Worm (Caenorhabditis elegans) whole organism, L2 larva: ENCODE results near the gene glo-1.
A peak's percentile ranks its signal among the peaks of the same experiment; 100 is the strongest.

Experiments
- ceh-82 ChIP-seq: fragments of 150-350 bp; optimal IDR thresholded peaks from 2 replicates; lab custom pipeline; 2014; ENCODE audit warnings: missing biosample characterization, missing genetic modification characterization
- lin-13 ChIP-seq: fragments of 150-350 bp; optimal IDR thresholded peaks from 2 replicates; lab custom pipeline; 2014; ENCODE audit warnings: missing biosample characterization, missing genetic modification reagents, missing genetic modification characterization
- snpc-4 ChIP-seq: fragments of 150-350 bp; optimal IDR thresholded peaks from 2 replicates; lab custom pipeline; 2014; ENCODE audit warnings: missing biosample characterization, missing genetic modification characterization
- unc-39 ChIP-seq: fragments of 150-350 bp; optimal IDR thresholded peaks from 2 replicates; lab custom pipeline; 2014; ENCODE audit warnings: missing biosample characterization, missing genetic modification characterization
- zag-1 ChIP-seq: fragments of 150-350 bp; optimal IDR thresholded peaks from 2 replicates; lab custom pipeline; 2014; ENCODE audit warnings: missing biosample characterization, missing genetic modification characterization
- ztf-11 ChIP-seq: sonication (generic microtip); optimal IDR thresholded peaks from 2 replicates; lab custom pipeline; 2017; ENCODE audit warnings: missing biosample characterization, missing genetic modification characterization

- TF ChIP-seq lin-13 (GFP tag; lab: Kevin White, UChicago) (peak; percentile 37), ceh-82 (tag; lab: Kevin White, UChicago) (no peak), snpc-4 (tag; lab: Kevin White, UChicago) (no peak), ztf-11 (no peak), unc-39 (no peak), zag-1 (tag; lab: Kevin White, UChicago) (peak; percentile 66)
Observed at ce11 chrX:9899426-9900131, 17.6 kb upstream of the glo-1 start, which contains the start of gene phf-34.
